Fruit fly (Drosophila melanogaster): Measurements from ENCODE around the gene CanB.

The CanB gene

DNA sequence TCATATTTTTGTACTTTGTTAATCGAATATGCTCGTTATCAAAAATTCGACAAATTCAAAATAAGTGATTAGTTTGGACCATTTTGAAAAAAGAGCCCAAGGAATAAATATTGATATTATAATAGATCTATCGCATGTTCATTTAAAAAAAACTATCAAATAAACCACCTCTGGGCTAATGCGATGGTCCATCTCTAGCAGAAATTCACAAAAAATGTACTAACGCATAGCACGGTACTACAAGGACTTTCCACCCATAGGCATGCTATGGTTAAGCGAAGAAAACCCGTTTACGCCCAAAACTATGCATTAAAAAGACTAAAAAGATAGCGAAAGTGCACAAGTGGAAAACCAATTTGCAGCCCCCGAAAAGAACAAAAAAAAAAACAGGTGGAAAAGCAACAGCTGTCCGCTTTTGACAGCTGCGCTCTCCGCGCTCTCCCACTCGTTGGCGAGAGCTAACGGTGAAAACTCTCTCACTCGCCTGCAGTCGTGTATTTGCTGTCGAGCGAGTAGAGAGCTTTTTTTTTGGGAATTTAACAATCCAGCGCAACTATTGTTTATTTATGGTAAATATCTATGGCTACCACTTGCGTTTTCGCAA, at the start of gene CanB:
Gene CanB, plus strand, starts transcription at position 241 of the 604 bp plus-strand sequence.
- TF ChIP-seq topi (GFP tag; optimal IDR thresholded peaks at IDR 0.05) (peak; percentile 24), CG7368 (GFP tag; optimal IDR thresholded peaks at IDR 0.05) (no peak), CG8632 (GFP tag; optimal IDR thresholded peaks at IDR 0.05) (no peak), dsx (GFP tag; optimal IDR thresholded peaks at IDR 0.05; ENCODE audit: poor library complexity, severe bottlenecking) (no peak), CG31627 (GFP tag; optimal IDR thresholded peaks at IDR 0.05) (peak; percentile 25), CG1621 (tag; optimal IDR thresholded peaks at IDR 0.05) (no peak), Sox14 (GFP tag; optimal IDR thresholded peaks at IDR 0.05) (no peak), net (GFP tag; optimal IDR thresholded peaks at IDR 0.05) (peak; percentile 2), achi (GFP tag; optimal IDR thresholded peaks at IDR 0.05) (peak; percentile 24), CG16779 (tag; optimal IDR thresholded peaks at IDR 0.05) (no peak), CG6792 (GFP tag; optimal IDR thresholded peaks at IDR 0.05) (peak; percentile 20), lz (GFP tag; optimal IDR thresholded peaks at IDR 0.05) (peak; percentile 10), Lpt (GFP tag; optimal IDR thresholded peaks at IDR 0.05) (no peak), Hr4 (GFP tag; optimal IDR thresholded peaks at IDR 0.05) (no peak), ss (GFP tag; optimal IDR thresholded peaks at IDR 0.05) (no peak), vri (GFP tag; optimal IDR thresholded peaks at IDR 0.05) (no peak), salr (GFP tag; optimal IDR thresholded peaks at IDR 0.05) (no peak), esn (GFP tag; optimal IDR thresholded peaks at IDR 0.05) (peak; percentile 47), CG11294 (GFP tag; IDR thresholded peaks at IDR 0.05) (no peak), Eip78C (GFP tag) (peak; percentile 78), CG10631 (GFP tag; optimal IDR thresholded peaks at IDR 0.05) (peak; percentile 52), cyc (GFP tag; optimal IDR thresholded peaks at IDR 0.05) (peak; percentile 27), fkh (GFP tag; optimal IDR thresholded peaks at IDR 0.05) (no peak), Eip93F (GFP tag; optimal IDR thresholded peaks at IDR 0.05) (no peak), eg (GFP tag; IDR thresholded peaks at IDR 0.05) (0 out of 3 replicates have a peak, but pooled peaks have one; percentile 18), fd85E (GFP tag; optimal IDR thresholded peaks at IDR 0.05) (no peak), CG6276 (GFP tag; optimal IDR thresholded peaks at IDR 0.05) (no peak), Met (GFP tag; optimal IDR thresholded peaks at IDR 0.05) (peak; percentile 20), CG6854 (GFP tag; optimal IDR thresholded peaks at IDR 0.05) (no peak), CG3919 (GFP tag; optimal IDR thresholded peaks at IDR 0.05) (peak; percentile 47), CG11762 (GFP tag; optimal IDR thresholded peaks at IDR 0.05; ENCODE audit: insufficient read depth) (no peak), CG34406 (GFP tag; optimal IDR thresholded peaks at IDR 0.05) (no peak), CG6163 (GFP tag; IDR thresholded peaks at IDR 0.05) (no peak), Sox102F (GFP tag; optimal IDR thresholded peaks at IDR 0.05) (peak; percentile 30), Blimp-1 (GFP tag; optimal IDR thresholded peaks at IDR 0.05) (no peak), svp (GFP tag) (no peak), Hr39 (GFP tag; optimal IDR thresholded peaks at IDR 0.05) (peak; percentile 23), CG8319 (GFP tag; optimal IDR thresholded peaks at IDR 0.05) (no peak), Gug (GFP tag; IDR thresholded peaks at IDR 0.05) (no peak), OdsH (GFP tag; optimal IDR thresholded peaks at IDR 0.05) (peak; percentile 9), pdm3 (GFP tag; optimal IDR thresholded peaks at IDR 0.05) (no peak), Smox (GFP tag; optimal IDR thresholded peaks at IDR 0.05) (peak; percentile 9), Ets21C (GFP tag; optimal IDR thresholded peaks at IDR 0.05) (no peak), CG3032 (tag; optimal IDR thresholded peaks at IDR 0.05) (no peak), CG11902 (GFP tag; optimal IDR thresholded peaks at IDR 0.05) (no peak), Eip75B (GFP tag; optimal IDR thresholded peaks at IDR 0.05) (no peak), acj6 (GFP tag; optimal IDR thresholded peaks at IDR 0.05) (peak; percentile 24)
